Worm (Caenorhabditis elegans) whole organism, early embryonic: Measurements from ENCODE around the gene mig-32.

Experiments used
- F13C5.2 ChIP-seq: sonication (generic microtip); optimal IDR thresholded peaks from 2 replicates; lab custom pipeline; 2017; ENCODE audit warnings: mild to moderate bottlenecking, missing genetic modification characterization, inconsistent platforms, missing compliant biosample characterization
- aly-1 ChIP-seq: sonication (generic microtip); optimal IDR thresholded peaks from 2 replicates; lab custom pipeline; 2016; ENCODE audit warnings: missing genetic modification characterization, missing compliant biosample characterization
- ama-1 ChIP-seq: fragments of 150-350 bp; optimal IDR thresholded peaks from 2 replicates; lab custom pipeline; 2014
- ceh-13 ChIP-seq: fragments of 200-800 bp; sonication (Bioruptor generic); optimal IDR thresholded peaks from 2 replicates; lab custom pipeline; 2018; ENCODE audit warnings: mild to moderate bottlenecking, missing genetic modification characterization, missing compliant biosample characterization
- ceh-36 ChIP-seq: sonication (generic microtip); optimal IDR thresholded peaks from 2 replicates; lab custom pipeline; 2016; ENCODE audit warnings: missing genetic modification characterization, inconsistent platforms, missing compliant biosample characterization
- flt-1 ChIP-seq: fragments of 200-800 bp; sonication (Bioruptor generic); IDR thresholded peaks from 2 replicates; pipeline ENCODE4 v1.3.6; 2022; ENCODE audit warnings: missing genetic modification characterization, missing compliant biosample characterization
- hmbx-1 ChIP-seq: sonication (generic microtip); optimal IDR thresholded peaks from 2 replicates; lab custom pipeline; 2016; ENCODE audit warnings: mild to moderate bottlenecking, missing genetic modification characterization, missing compliant biosample characterization
- hmg-4 ChIP-seq: fragments of 200-800 bp; sonication (Bioruptor generic); optimal IDR thresholded peaks from 2 replicates; lab custom pipeline; 2018; ENCODE audit warnings: mild to moderate bottlenecking, missing genetic modification characterization, missing compliant biosample characterization
- pes-1 ChIP-seq: fragments of 200-800 bp; sonication (Bioruptor generic); IDR thresholded peaks from 2 replicates; pipeline ENCODE4 v1.3.6; 2022; ENCODE audit warnings: missing genetic modification reagents, missing genetic modification characterization, missing compliant biosample characterization
- scrt-1 ChIP-seq: fragments of 200-800 bp; sonication (Bioruptor generic); IDR thresholded peaks from 2 replicates; pipeline ENCODE4 v1.3.6; 2022; ENCODE audit warnings: missing genetic modification characterization, missing compliant biosample characterization
- tbx-37 ChIP-seq: fragments of 200-800 bp; sonication (Bioruptor generic); conservative IDR thresholded peaks from 2 replicates; pipeline ENCODE4 v1.3.6; 2022; ENCODE audit warnings: missing genetic modification reagents, missing genetic modification characterization, missing compliant biosample characterization

DNA sequence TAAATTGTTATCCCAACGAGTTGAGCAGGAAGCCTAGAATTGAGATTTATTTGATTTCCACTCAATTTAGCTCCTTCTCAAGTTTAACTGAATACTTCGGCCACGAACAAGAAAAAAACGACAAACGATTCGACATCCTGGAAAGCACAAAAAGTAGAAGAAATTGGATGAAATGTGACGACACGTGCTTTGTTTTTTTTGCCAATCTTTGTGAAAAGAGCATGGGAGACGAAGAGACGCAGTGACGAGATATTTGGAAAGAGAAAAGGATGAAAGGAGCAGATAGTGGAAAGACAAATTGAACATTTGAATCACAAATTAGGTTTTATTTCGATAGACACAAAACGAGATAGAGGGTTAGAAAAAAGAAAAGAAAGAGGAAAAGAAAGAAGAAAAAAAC lies 22.5 kb upstream of the mig-32 start:
- TF ChIP-seq ama-1 (no peak), scrt-1 (GFP tag; lab: Robert Waterston, UW) (no peak), hmbx-1 (tag; lab: Kevin White, UChicago) (no peak), F13C5.2 (tag; lab: Kevin White, UChicago) (no peak), tbx-37 (GFP tag; lab: Robert Waterston, UW) (no peak), flt-1 (GFP tag; lab: Robert Waterston, UW) (no peak), hmg-4 (GFP tag; lab: Kevin White, UChicago) (no peak), aly-1 (tag; lab: Kevin White, UChicago) (no peak), ceh-13 (no peak), pes-1 (GFP tag; lab: Robert Waterston, UW) (no peak), ceh-36 (no peak)
